Fruit fly (Drosophila melanogaster) whole organism, embryonic: ENCODE data around the gene Or85c.

Source experiments
- B-H2 ChIP-seq: fragments of 200-800 bp; sonication (Bioruptor generic); optimal IDR thresholded peaks from 2 replicates; lab custom pipeline; 2018; ENCODE audit warnings: missing biosample characterization, mild to moderate bottlenecking, missing genetic modification characterization
- CG10959 ChIP-seq: fragments of 200-800 bp; sonication (Bioruptor generic); IDR thresholded peaks from 2 replicates; pipeline ENCODE4 v1.3.6; 2022; ENCODE audit warnings: missing biosample characterization, missing genetic modification characterization
- CG11696 ChIP-seq: fragments of 200-800 bp; sonication (Bioruptor generic); IDR thresholded peaks from 2 replicates; pipeline ENCODE4 v1.3.6; 2022; ENCODE audit warnings: missing biosample characterization, missing genetic modification characterization
- CG12942 ChIP-seq: fragments of 200-800 bp; sonication (Bioruptor generic); optimal IDR thresholded peaks from 3 replicates; lab custom pipeline; 2016; ENCODE audit warnings: missing biosample characterization, missing genetic modification characterization
- CG16863 ChIP-seq: fragments of 200-800 bp; sonication (Bioruptor generic); optimal IDR thresholded peaks from 3 replicates; lab custom pipeline; 2016; ENCODE audit warnings: missing biosample characterization, missing genetic modification characterization
- CG17385 ChIP-seq: fragments of 200-800 bp; sonication (Bioruptor generic); optimal IDR thresholded peaks from 3 replicates; lab custom pipeline; 2018; ENCODE audit warnings: missing biosample characterization, mild to moderate bottlenecking, missing genetic modification characterization
- CG18011 ChIP-seq: fragments of 200-800 bp; sonication (Bioruptor generic); optimal IDR thresholded peaks from 2 replicates; lab custom pipeline; 2017; ENCODE audit warnings: missing biosample characterization, missing genetic modification characterization, mild to moderate bottlenecking, moderate library complexity, missing genotype
- CG2678 ChIP-seq: fragments of 200-800 bp; sonication (Bioruptor generic); optimal IDR thresholded peaks from 3 replicates; lab custom pipeline; 2019; ENCODE audit warnings: missing biosample characterization, mild to moderate bottlenecking, missing genetic modification characterization, moderate library complexity
- CG2712 ChIP-seq: fragments of 200-800 bp; optimal IDR thresholded peaks from 3 replicates; lab custom pipeline; 2019; ENCODE audit warnings: missing biosample characterization, mild to moderate bottlenecking, missing genetic modification characterization, moderate library complexity
- CG2889 ChIP-seq: fragments of 200-800 bp; sonication (Bioruptor generic); IDR thresholded peaks from 3 replicates; pipeline ENCODE4 v1.3.6; 2022; ENCODE audit warnings: missing biosample characterization, missing genetic modification characterization
- CG33557 ChIP-seq: fragments of 200-800 bp; sonication (Bioruptor generic); optimal IDR thresholded peaks from 2 replicates; lab custom pipeline; 2019; ENCODE audit warnings: missing biosample characterization, mild to moderate bottlenecking, missing genetic modification characterization, moderate library complexity
- CG4730 ChIP-seq: fragments of 200-800 bp; sonication (Bioruptor generic); IDR thresholded peaks from 2 replicates; pipeline ENCODE4 v1.3.6; 2022; ENCODE audit warnings: missing biosample characterization, missing genetic modification characterization
- CG4820 ChIP-seq: fragments of 200-800 bp; sonication (Bioruptor generic); optimal IDR thresholded peaks from 3 replicates; lab custom pipeline; 2016; ENCODE audit warnings: missing biosample characterization, missing genetic modification characterization
- CG6175 ChIP-seq: fragments of 200-800 bp; sonication (Bioruptor generic); IDR thresholded peaks from 3 replicates; pipeline ENCODE4 v1.3.6; 2022; ENCODE audit warnings: missing biosample characterization, missing genetic modification characterization
- CG6654 ChIP-seq: fragments of 200-800 bp; sonication (Bioruptor generic); optimal IDR thresholded peaks from 2 replicates; lab custom pipeline; 2017; ENCODE audit warnings: missing biosample characterization, mild to moderate bottlenecking, missing genetic modification characterization
- CG7372 ChIP-seq: fragments of 200-800 bp; sonication (Bioruptor generic); IDR thresholded peaks from 2 replicates; pipeline ENCODE4 v1.3.6; 2022; ENCODE audit warnings: missing biosample characterization, missing genetic modification characterization
- CG7963 ChIP-seq: fragments of 200-800 bp; sonication (Bioruptor generic); IDR thresholded peaks from 3 replicates; pipeline ENCODE4 v1.3.6; 2022; ENCODE audit warnings: missing biosample characterization, missing genetic modification characterization; ENCODE audit not compliant: partially characterized antibody
- Chrac-16 ChIP-seq: fragments of 200-800 bp; sonication (Bioruptor generic); optimal IDR thresholded peaks from 3 replicates; lab custom pipeline; 2016; ENCODE audit warnings: missing biosample characterization, missing genetic modification characterization
- CkIIα-i1 ChIP-seq: fragments of 200-800 bp; sonication (Bioruptor generic); IDR thresholded peaks from 2 replicates; pipeline ENCODE4 v1.3.6; 2022; ENCODE audit warnings: missing biosample characterization, missing genetic modification characterization
- Dp ChIP-seq: fragments of 200-800 bp; sonication (Bioruptor generic); optimal IDR thresholded peaks from 2 replicates; lab custom pipeline; 2018; ENCODE audit warnings: missing biosample characterization, mild to moderate bottlenecking, missing genetic modification characterization, moderate library complexity
- E2f2 ChIP-seq: fragments of 200-800 bp; sonication (Bioruptor generic); IDR thresholded peaks from 2 replicates; pipeline ENCODE4 v1.3.6; 2022; ENCODE audit warnings: missing biosample characterization, missing genetic modification characterization
- Gug ChIP-seq: fragments of 200-800 bp; sonication (Bioruptor generic); IDR thresholded peaks from 4 replicates; pipeline ENCODE4 v1.3.6; 2022; ENCODE audit warnings: missing biosample characterization, missing genetic modification characterization
- HLH54F ChIP-seq: fragments of 200-800 bp; sonication (Bioruptor generic); optimal IDR thresholded peaks from 3 replicates; lab custom pipeline; 2016; ENCODE audit warnings: missing biosample characterization, missing genetic modification characterization
- Hey ChIP-seq: fragments of 200-800 bp; sonication (Bioruptor generic); optimal IDR thresholded peaks from 3 replicates; lab custom pipeline; 2018; ENCODE audit warnings: missing biosample characterization, mild to moderate bottlenecking, missing genetic modification characterization
- Lim3 ChIP-seq: fragments of 200-800 bp; sonication (Bioruptor generic); IDR thresholded peaks from 2 replicates; pipeline ENCODE4 v1.3.6; 2022; ENCODE audit warnings: missing biosample characterization, missing genetic modification characterization
- MBD-R2 ChIP-seq: fragments of 200-800 bp; sonication (Bioruptor generic); IDR thresholded peaks from 2 replicates; pipeline ENCODE4 v1.3.6; 2022; ENCODE audit warnings: missing biosample characterization, missing genetic modification characterization
- Max ChIP-seq: fragments of 200-800 bp; sonication (Bioruptor generic); optimal IDR thresholded peaks from 2 replicates; lab custom pipeline; 2016; ENCODE audit warnings: missing biosample characterization, mild to moderate bottlenecking, missing genetic modification characterization
- Myb ChIP-seq: fragments of 200-800 bp; sonication (Bioruptor generic); optimal IDR thresholded peaks from 2 replicates; lab custom pipeline; 2016; ENCODE audit warnings: missing biosample characterization, missing genetic modification characterization
- Ptx1 ChIP-seq: fragments of 200-800 bp; sonication (Bioruptor generic); IDR thresholded peaks from 2 replicates; pipeline ENCODE4 v1.3.6; 2022; ENCODE audit warnings: missing biosample characterization, missing genetic modification characterization
- Sox100B ChIP-seq: fragments of 200-800 bp; sonication (Bioruptor generic); optimal IDR thresholded peaks from 3 replicates; lab custom pipeline; 2018; ENCODE audit warnings: missing biosample characterization, mild to moderate bottlenecking, missing genetic modification characterization
- Tbp ChIP-seq: fragments of >200 bp; optimal IDR thresholded peaks from 2 replicates; lab custom pipeline; 2018; ENCODE audit warnings: missing biosample characterization, missing genetic modification characterization
- Xbp1 ChIP-seq: fragments of 200-800 bp; sonication (Bioruptor generic); optimal IDR thresholded peaks from 3 replicates; lab custom pipeline; 2016; ENCODE audit warnings: missing biosample characterization, mild to moderate bottlenecking, missing genetic modification characterization
- bigmax ChIP-seq: fragments of 200-800 bp; sonication (Bioruptor generic); optimal IDR thresholded peaks from 2 replicates; lab custom pipeline; 2018; ENCODE audit warnings: missing biosample characterization, mild to moderate bottlenecking, missing genetic modification characterization
- crol ChIP-seq: fragments of 200-800 bp; sonication (Bioruptor generic); IDR thresholded peaks from 2 replicates; pipeline ENCODE4 v1.3.6; 2022; ENCODE audit warnings: missing biosample characterization, missing genetic modification characterization
- danr ChIP-seq: fragments of 200-800 bp; sonication (Bioruptor generic); IDR thresholded peaks from 2 replicates; pipeline ENCODE4 v1.3.6; 2022; ENCODE audit warnings: missing biosample characterization, missing genetic modification characterization
- ems ChIP-seq: fragments of 200-800 bp; sonication (Bioruptor generic); optimal IDR thresholded peaks from 3 replicates; lab custom pipeline; 2016; ENCODE audit warnings: missing biosample characterization, missing genetic modification characterization
- exex ChIP-seq: fragments of 200-800 bp; sonication (Bioruptor generic); optimal IDR thresholded peaks from 4 replicates; lab custom pipeline; 2018; ENCODE audit warnings: missing biosample characterization, mild to moderate bottlenecking, missing genetic modification characterization, moderate library complexity
- grn ChIP-seq: fragments of 200-800 bp; sonication (Bioruptor generic); optimal IDR thresholded peaks from 3 replicates; lab custom pipeline; 2017; ENCODE audit warnings: missing biosample characterization, missing genetic modification characterization
- gsb ChIP-seq: fragments of 200-800 bp; sonication (Bioruptor generic); IDR thresholded peaks from 2 replicates; pipeline ENCODE4 v1.3.6; 2022; ENCODE audit warnings: missing biosample characterization, missing genetic modification characterization
- gt ChIP-seq: fragments of 200-800 bp; sonication (Bioruptor generic); IDR thresholded peaks from 2 replicates; pipeline ENCODE4 v1.3.6; 2022; ENCODE audit warnings: missing biosample characterization, missing genetic modification characterization
- insv ChIP-seq, 2 experiments: fragments of 200-800 bp; sonication (Bioruptor generic); optimal IDR thresholded peaks; 3 replicates each; lab custom pipeline; 2016 to 2018; ENCODE audit warnings: missing biosample characterization in 2 of 2, missing genetic modification characterization in 2 of 2
- lab ChIP-seq: fragments of 200-800 bp; sonication (Bioruptor generic); optimal IDR thresholded peaks from 3 replicates; lab custom pipeline; 2017; ENCODE audit warnings: missing biosample characterization, missing genetic modification characterization, mild to moderate bottlenecking, moderate library complexity, missing genetic modification reagents
- maf-S ChIP-seq: fragments of 200-800 bp; sonication (Bioruptor generic); optimal IDR thresholded peaks from 2 replicates; lab custom pipeline; 2016; ENCODE audit warnings: missing biosample characterization, missing genetic modification characterization
- pros ChIP-seq: fragments of 200-800 bp; sonication (Bioruptor generic); optimal IDR thresholded peaks from 3 replicates; lab custom pipeline; 2019; ENCODE audit warnings: missing biosample characterization, mild to moderate bottlenecking, missing genetic modification characterization, moderate library complexity
- pzg ChIP-seq: fragments of 200-800 bp; sonication (Bioruptor generic); optimal IDR thresholded peaks from 3 replicates; lab custom pipeline; 2018; ENCODE audit warnings: missing biosample characterization, mild to moderate bottlenecking, missing genetic modification characterization, moderate library complexity
- ranshi ChIP-seq: fragments of 200-800 bp; sonication (Bioruptor generic); IDR thresholded peaks from 2 replicates; pipeline ENCODE4 v1.3.6; 2022; ENCODE audit warnings: missing biosample characterization, missing genetic modification characterization
- schlank ChIP-seq: fragments of 200-800 bp; sonication (Bioruptor generic); optimal IDR thresholded peaks from 2 replicates; lab custom pipeline; 2018; ENCODE audit warnings: missing biosample characterization, mild to moderate bottlenecking, missing genetic modification characterization
- seq ChIP-seq: fragments of 200-800 bp; sonication (Bioruptor generic); IDR thresholded peaks from 2 replicates; pipeline ENCODE4 v1.3.6; 2022; ENCODE audit warnings: missing biosample characterization, missing genetic modification characterization
- ssp ChIP-seq: fragments of 200-800 bp; sonication (Bioruptor generic); IDR thresholded peaks from 2 replicates; pipeline ENCODE4 v1.3.6; 2022; ENCODE audit warnings: missing biosample characterization, missing genetic modification characterization
- tin ChIP-seq: fragments of 200-800 bp; sonication (Bioruptor generic); optimal IDR thresholded peaks from 3 replicates; lab custom pipeline; 2016; ENCODE audit warnings: missing biosample characterization, missing genetic modification characterization
- vfl ChIP-seq: fragments of 200-800 bp; sonication (Bioruptor generic); optimal IDR thresholded peaks from 2 replicates; lab custom pipeline; 2016; ENCODE audit warnings: missing biosample characterization, missing genetic modification characterization

Gene Or85c

DNA sequence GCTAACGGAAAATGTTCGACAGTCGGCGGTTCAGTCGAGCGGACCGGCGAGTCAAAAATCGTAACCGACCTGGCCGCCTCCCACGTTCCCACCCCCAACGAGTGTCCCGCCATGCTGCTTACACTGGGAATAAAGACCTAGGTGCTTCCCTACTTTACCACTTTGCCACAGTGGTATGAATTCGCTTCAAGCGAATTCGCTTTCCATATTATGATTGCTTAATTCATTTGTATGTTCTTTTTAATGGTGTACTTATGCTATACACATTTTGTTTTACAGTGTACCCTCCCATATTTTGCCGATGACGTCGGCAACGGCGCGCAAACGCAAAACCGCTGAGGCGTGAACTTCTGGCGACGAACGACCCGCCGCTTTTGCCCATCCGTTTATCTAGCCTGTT is 29.9 kb downstream of the Or85c start (continued):
- peak; percentile 77 for TF ChIP-seq tin (GFP tag; lab: Kevin White, UChicago)
- peak; percentile 63; the same call in 1 of the 2 replicates for TF ChIP-seq CG10959
- TF ChIP-seq Chrac-16 (GFP tag; lab: Kevin White, UChicago) = peak; percentile 33
- TF ChIP-seq Hey (tag; lab: Kevin White, UChicago) = no peak
- TF ChIP-seq CG16863 (GFP tag; lab: Kevin White, UChicago) = peak; percentile 31
- peak; percentile 29; the same call in 1 of the 2 replicates for TF ChIP-seq danr (GFP tag; lab: Robert Waterston, UW)
- TF ChIP-seq lab (GFP tag; lab: Kevin White, UChicago) = peak; percentile 87
- no peak for TF ChIP-seq B-H2 (GFP tag; lab: Kevin White, UChicago)
- TF ChIP-seq CkIIα-i1 (GFP tag; lab: Robert Waterston, UW) = no peak
- TF ChIP-seq pros (GFP tag; lab: Kevin White, UChicago) = no peak
- TF ChIP-seq exex (tag; lab: Kevin White, UChicago) = peak; percentile 7
- no peak for TF ChIP-seq CG6175 (GFP tag; lab: Robert Waterston, UW)
- peak; percentile 65 for TF ChIP-seq maf-S (GFP tag; lab: Kevin White, UChicago)
- no peak for TF ChIP-seq Myb (GFP tag; lab: Kevin White, UChicago)
- TF ChIP-seq Dp = no peak
- TF ChIP-seq crol (GFP tag; lab: Robert Waterston, UW) = 0 out of 2 replicates have a peak, but pooled peaks have one; percentile 23
- TF ChIP-seq ems (GFP tag; lab: Kevin White, UChicago) = peak; percentile 35
- TF ChIP-seq Gug = peak; percentile 78
- TF ChIP-seq CG7963 (GFP tag; lab: Robert Waterston, UW) = no peak
- TF ChIP-seq Xbp1 (GFP tag; lab: Kevin White, UChicago) = peak; percentile 65
- peak; percentile 40; the same call in 1 of the 2 replicates for TF ChIP-seq MBD-R2 (GFP tag; lab: Robert Waterston, UW)
- no peak for TF ChIP-seq insv (GFP tag; optimal IDR thresholded peaks at IDR 0.05; lab: Kevin White, UChicago)
- TF ChIP-seq CG33557 (GFP tag; lab: Kevin White, UChicago) = peak; percentile 19
- peak; percentile 70; the same call in 1 of the 2 replicates for TF ChIP-seq CG7372 (GFP tag; lab: Robert Waterston, UW)
- TF ChIP-seq CG2889 (GFP tag; lab: Robert Waterston, UW) = peak; percentile 56; the same call in 1 of the 3 replicates
- peak; percentile 26 for TF ChIP-seq schlank (tag; lab: Kevin White, UChicago)
- no peak for TF ChIP-seq grn (GFP tag; lab: Kevin White, UChicago)
- TF ChIP-seq Sox100B (GFP tag; lab: Kevin White, UChicago) = peak; percentile 46
- TF ChIP-seq seq = peak; percentile 67; the same call in 1 of the 2 replicates
- peak; percentile 30 for TF ChIP-seq CG12942 (GFP tag; lab: Kevin White, UChicago)
- peak; percentile 23; the same call in 1 of the 2 replicates for TF ChIP-seq Lim3
- TF ChIP-seq CG2712 (tag; lab: Kevin White, UChicago) = no peak
- TF ChIP-seq CG6654 (GFP tag; lab: Kevin White, UChicago) = peak; percentile 3
- TF ChIP-seq E2f2 (GFP tag; lab: Robert Waterston, UW) = peak; percentile 41; the same call in 1 of the 2 replicates
- TF ChIP-seq vfl (GFP tag; lab: Kevin White, UChicago) = no peak
- peak; percentile 76 for TF ChIP-seq CG4820 (GFP tag; lab: Kevin White, UChicago)
- TF ChIP-seq Tbp (GFP tag; lab: Kevin White, UChicago) = no peak
- peak; percentile 11 for TF ChIP-seq Max (GFP tag; lab: Kevin White, UChicago)
- peak; percentile 40 for TF ChIP-seq HLH54F (GFP tag; lab: Kevin White, UChicago)
- no peak for TF ChIP-seq CG11696 (GFP tag; lab: Robert Waterston, UW)
- no peak for TF ChIP-seq pzg (GFP tag; lab: Kevin White, UChicago)
- peak; percentile 53 for TF ChIP-seq ssp (GFP tag; lab: Robert Waterston, UW)
- TF ChIP-seq ranshi (GFP tag; lab: Robert Waterston, UW) = peak; percentile 74
- TF ChIP-seq CG18011 (GFP tag; lab: Kevin White, UChicago) = peak; percentile 15
- TF ChIP-seq CG17385 (GFP tag; lab: Kevin White, UChicago) = peak; percentile 59
- 0 out of 2 replicates have a peak, but pooled peaks have one; percentile 49 for TF ChIP-seq gsb
- TF ChIP-seq CG4730 (GFP tag; lab: Robert Waterston, UW) = peak; percentile 63; the same call in 1 of the 2 replicates
- 0 out of 2 replicates have a peak, but pooled peaks have one; percentile 28 for TF ChIP-seq gt (GFP tag; lab: Robert Waterston, UW)
- peak; percentile 84 for TF ChIP-seq CG2678 (tag; lab: Kevin White, UChicago)
- no peak for TF ChIP-seq bigmax (GFP tag; lab: Kevin White, UChicago)
- peak; percentile 70 for TF ChIP-seq Ptx1 (GFP tag; lab: Robert Waterston, UW)
